Worm (Caenorhabditis elegans) whole organism, L3 larva: ENCODE data around the gene sqt-3.

ENCODE experiments used
- ama-1 ChIP-seq: fragments of 150-350 bp; optimal IDR thresholded peaks from 2 replicates; lab custom pipeline; 2018
- egl-5 ChIP-seq: fragments of 150-350 bp; optimal IDR thresholded peaks from 2 replicates; lab custom pipeline; 2017; ENCODE audit warnings: missing biosample characterization, missing genetic modification reagents, missing genetic modification characterization, inconsistent platforms
- elt-1 ChIP-seq: fragments of 150-350 bp; optimal IDR thresholded peaks from 2 replicates; lab custom pipeline; 2014; ENCODE audit warnings: missing biosample characterization, missing genetic modification characterization
- hmg-11 ChIP-seq: sonication (generic microtip); optimal IDR thresholded peaks from 2 replicates; lab custom pipeline; 2016; ENCODE audit warnings: missing genetic modification characterization, missing compliant biosample characterization
- nhr-11 ChIP-seq: fragments of 150-350 bp; optimal IDR thresholded peaks from 2 replicates; lab custom pipeline; 2014; ENCODE audit warnings: missing biosample characterization, missing genetic modification characterization
- unc-39 ChIP-seq: sonication (generic microtip); optimal IDR thresholded peaks from 4 replicates; lab custom pipeline; 2017; ENCODE audit warnings: missing biosample characterization, missing genetic modification characterization
- unc-62 ChIP-seq: fragments of 150-350 bp; sonication (generic microtip); optimal IDR thresholded peaks from 4 replicates; lab custom pipeline; 2014; ENCODE audit warnings: missing biosample characterization, missing genetic modification reagents, missing genetic modification characterization

Gene sqt-3

DNA sequence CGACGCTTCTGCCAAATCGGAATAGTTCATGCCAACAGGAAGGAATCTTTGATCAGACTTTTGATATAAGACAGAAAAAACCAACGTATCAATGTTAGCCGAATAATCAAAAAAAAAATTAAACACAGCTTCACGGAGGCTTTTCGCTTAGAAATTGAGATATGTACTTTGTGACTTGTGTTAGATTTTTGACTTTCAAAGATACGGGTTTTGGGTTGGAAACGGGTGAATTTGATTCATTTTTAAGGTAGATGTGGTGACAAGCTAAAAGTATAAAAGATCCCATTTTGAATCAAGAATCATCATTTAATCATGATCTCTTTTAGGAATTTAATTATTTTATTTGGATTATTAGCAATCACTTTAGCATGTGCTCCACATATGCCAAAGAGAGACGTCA is 49.8 kb downstream of the sqt-3 start, which contains the start of gene K01D12.8:
K01D12.8 (plus strand) TSS at position 301 of the 400 bp plus-strand sequence.
- no peak for TF ChIP-seq hmg-11 (tag; lab: Kevin White, UChicago)
- TF ChIP-seq elt-1 = no peak
- no peak for TF ChIP-seq unc-62 (GFP tag; lab: Kevin White, UChicago)
- TF ChIP-seq unc-39 (tag; lab: Kevin White, UChicago) = no peak
- TF ChIP-seq egl-5 = no peak
- no peak for TF ChIP-seq nhr-11
- TF ChIP-seq ama-1 (lab: Kevin White, UChicago) = no peak
